Worm (Caenorhabditis elegans) whole organism, early embryonic: ENCODE data around the gene irld-38.

ENCODE experiments used
- ama-1 ChIP-seq: fragments of 150-350 bp; optimal IDR thresholded peaks from 2 replicates; lab custom pipeline; 2014
- ceh-13 ChIP-seq: fragments of 200-800 bp; sonication (Bioruptor generic); optimal IDR thresholded peaks from 2 replicates; lab custom pipeline; 2018; ENCODE audit warnings: mild to moderate bottlenecking, missing genetic modification characterization, missing compliant biosample characterization
- ceh-36 ChIP-seq: sonication (generic microtip); optimal IDR thresholded peaks from 2 replicates; lab custom pipeline; 2016; ENCODE audit warnings: missing genetic modification characterization, inconsistent platforms, missing compliant biosample characterization
- ets-7 ChIP-seq: sonication (generic microtip); optimal IDR thresholded peaks from 2 replicates; lab custom pipeline; 2016; ENCODE audit warnings: missing genotype, missing genetic modification characterization, missing compliant biosample characterization
- flt-1 ChIP-seq: fragments of 200-800 bp; sonication (Bioruptor generic); IDR thresholded peaks from 2 replicates; pipeline ENCODE4 v1.3.6; 2022; ENCODE audit warnings: missing genetic modification characterization, missing compliant biosample characterization
- hmbx-1 ChIP-seq: sonication (generic microtip); optimal IDR thresholded peaks from 2 replicates; lab custom pipeline; 2016; ENCODE audit warnings: mild to moderate bottlenecking, missing genetic modification characterization, missing compliant biosample characterization
- hmg-4 ChIP-seq: fragments of 200-800 bp; sonication (Bioruptor generic); optimal IDR thresholded peaks from 2 replicates; lab custom pipeline; 2018; ENCODE audit warnings: mild to moderate bottlenecking, missing genetic modification characterization, missing compliant biosample characterization
- hnd-1 ChIP-seq: sonication (generic microtip); optimal IDR thresholded peaks from 2 replicates; lab custom pipeline; 2016; ENCODE audit warnings: missing genetic modification characterization, missing compliant biosample characterization
- scrt-1 ChIP-seq: fragments of 200-800 bp; sonication (Bioruptor generic); IDR thresholded peaks from 2 replicates; pipeline ENCODE4 v1.3.6; 2022; ENCODE audit warnings: missing genetic modification characterization, missing compliant biosample characterization
- tbx-11 ChIP-seq: fragments of 200-800 bp; sonication (Bioruptor generic); IDR thresholded peaks from 2 replicates; pipeline ENCODE4 v1.3.6; 2022; ENCODE audit warnings: missing genetic modification characterization, missing compliant biosample characterization
- tbx-37 ChIP-seq: fragments of 200-800 bp; sonication (Bioruptor generic); conservative IDR thresholded peaks from 2 replicates; pipeline ENCODE4 v1.3.6; 2022; ENCODE audit warnings: missing genetic modification reagents, missing genetic modification characterization, missing compliant biosample characterization
- tra-4 ChIP-seq: sonication (generic microtip); optimal IDR thresholded peaks from 2 replicates; lab custom pipeline; 2017; ENCODE audit warnings: missing genetic modification characterization, missing compliant biosample characterization

ce11 chrV:3005964-3006363 lies 26.3 kb downstream of the irld-38 start, which contains the start of gene srw-112:
- TF ChIP-seq tbx-11 (GFP tag; lab: Robert Waterston, UW) = no peak
- TF ChIP-seq ama-1 = no peak
- no peak for TF ChIP-seq tra-4
- TF ChIP-seq scrt-1 (GFP tag; lab: Robert Waterston, UW) = no peak
- no peak for TF ChIP-seq tbx-37
- no peak for TF ChIP-seq hmg-4 (GFP tag; lab: Kevin White, UChicago)
- no peak for TF ChIP-seq ceh-13 (GFP tag; lab: Kevin White, UChicago)
- TF ChIP-seq ceh-36 = no peak
- TF ChIP-seq hmbx-1 (tag; lab: Kevin White, UChicago) = no peak
- TF ChIP-seq ets-7 (tag; lab: Kevin White, UChicago) = no peak
- no peak for TF ChIP-seq flt-1 (GFP tag; lab: Robert Waterston, UW)
- TF ChIP-seq hnd-1 (tag; lab: Kevin White, UChicago) = no peak
